Fruit fly (Drosophila melanogaster) S2 (cell line): ENCODE results near the gene U4-U6-60K.

Experiments
- CG8478 ChIP-seq: fragments of >200 bp; optimal IDR thresholded peaks from 2 replicates; lab custom pipeline; 2018
- CTCF ChIP-seq, 2 experiments: fragments of >200 bp; optimal IDR thresholded peaks; 2 replicates each; lab custom pipeline; 2018

Gene U4-U6-60K

DNA sequence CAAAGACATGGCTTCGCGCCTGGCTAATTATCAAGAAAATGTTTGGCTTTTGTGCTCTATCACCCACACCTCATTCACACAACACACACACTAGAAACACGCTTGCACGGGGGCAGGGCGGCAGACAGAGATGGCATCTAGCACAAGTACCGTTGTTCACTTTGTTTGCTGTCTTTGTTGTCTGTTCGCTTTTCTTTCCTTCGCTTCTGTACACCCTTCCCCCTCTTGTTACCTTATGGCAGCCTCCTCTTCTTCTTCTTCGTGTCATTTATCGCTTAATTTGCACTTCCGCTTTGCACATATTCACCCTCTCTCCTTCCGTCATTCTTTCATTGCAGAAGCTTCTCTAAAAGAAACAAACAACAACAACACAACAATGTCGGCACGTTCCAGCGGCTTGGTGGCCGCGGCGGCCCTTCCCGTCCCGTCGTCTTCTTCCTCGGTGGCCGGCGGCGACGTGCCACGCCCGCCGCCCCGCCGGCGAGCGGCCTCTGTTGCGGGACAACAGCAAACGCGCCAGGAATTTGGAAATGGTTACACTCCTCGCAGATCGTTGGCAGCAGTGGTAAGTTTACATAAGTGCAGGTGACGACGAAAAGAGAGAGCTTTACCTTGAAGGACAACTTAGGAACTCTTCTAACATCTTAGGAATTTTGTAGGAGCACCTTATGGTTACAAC is 16.9 kb upstream of the U4-U6-60K start:
- TF ChIP-seq CG8478: no peak
- no peak for TF ChIP-seq CTCF (optimal IDR thresholded peaks at IDR 0.05; lab: Kevin White, UChicago)

DNA sequence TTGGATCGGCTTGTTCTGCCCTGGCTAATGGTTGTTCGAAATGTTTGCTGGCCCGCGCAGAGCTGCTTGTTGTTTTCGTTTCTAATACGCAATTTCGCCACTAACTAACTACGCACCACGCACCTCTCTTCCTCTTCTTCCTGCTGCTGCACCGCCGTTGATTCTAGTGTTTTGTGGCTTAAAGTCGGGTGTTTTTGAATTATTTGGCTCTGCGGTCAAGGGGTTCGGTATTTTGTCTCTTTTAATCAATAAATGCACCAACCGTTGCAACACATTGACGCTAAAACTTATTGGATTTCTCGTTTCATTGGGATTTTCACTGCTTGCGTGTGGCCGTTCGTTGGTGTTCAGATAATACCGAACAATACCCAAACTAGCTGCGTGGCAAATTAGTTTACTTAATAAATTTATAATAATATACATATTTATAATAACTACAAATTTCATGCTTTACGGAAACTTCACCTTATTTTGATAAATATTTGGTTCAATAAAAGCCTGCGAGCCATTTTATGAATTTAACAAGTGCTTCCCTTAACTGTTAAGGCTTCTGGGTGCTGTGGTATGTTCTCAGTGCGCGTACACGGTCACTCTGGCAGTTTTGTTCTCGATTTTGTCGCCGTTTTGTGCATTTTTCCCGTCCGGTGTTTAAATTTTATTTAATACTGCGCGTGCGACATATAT is 15.9 kb upstream of the U4-U6-60K start, which contains the start of the genes Edc3 and Nedd4:
Gene Edc3 (minus strand): TSS at position 351 of the 684 bp plus-strand sequence.
Gene Nedd4 (plus strand): TSS at position 571 of the 684 bp plus-strand sequence.
- TF ChIP-seq CG8478 (no peak), CTCF (optimal IDR thresholded peaks at IDR 0.05; lab: Kevin White, UChicago) (no peak)

DNA sequence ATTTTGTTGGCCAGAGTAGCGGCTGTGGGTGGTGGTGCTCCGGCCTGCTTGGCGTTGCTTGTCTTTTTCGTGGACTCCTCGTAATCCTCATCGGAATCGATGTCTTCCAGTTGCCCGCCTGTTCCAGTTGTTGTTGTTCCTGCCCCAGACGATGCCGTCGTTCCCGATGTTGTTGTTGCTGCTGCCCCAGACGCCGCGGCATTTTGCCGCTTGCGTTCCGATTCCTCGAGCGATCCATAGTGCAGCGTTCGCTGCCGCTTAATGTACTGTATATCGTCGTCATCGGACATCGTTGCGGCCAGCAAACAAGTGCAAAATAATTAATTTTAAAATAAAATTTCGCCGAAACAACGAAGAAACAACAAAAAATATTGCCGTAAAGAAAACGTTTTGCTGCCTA is 220 bp downstream of the U4-U6-60K start:
- no peak for TF ChIP-seq CG8478

DNA sequence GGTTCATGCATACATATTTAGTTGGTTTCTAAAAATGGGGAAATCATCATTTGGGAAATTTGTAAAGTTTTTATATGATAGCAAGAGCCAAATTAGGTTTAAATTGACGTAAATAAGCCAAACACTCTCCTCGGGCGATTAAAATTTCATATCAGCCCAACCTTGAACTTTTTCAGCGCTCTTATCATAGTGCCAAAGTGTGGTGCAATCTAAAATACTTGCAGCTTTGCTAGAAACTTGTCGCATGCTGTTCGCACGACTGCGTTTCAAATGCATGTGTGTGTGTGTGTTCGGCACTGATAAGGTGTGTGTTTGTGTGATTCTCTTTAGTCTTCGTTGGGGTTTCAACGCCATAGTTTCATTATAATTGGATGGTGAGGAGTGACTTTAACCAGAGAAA is 6.9 kb downstream of the U4-U6-60K start:
- no peak for TF ChIP-seq CG8478
- TF ChIP-seq CTCF (optimal IDR thresholded peaks at IDR 0.05; lab: Kevin White, UChicago): no peak

DNA sequence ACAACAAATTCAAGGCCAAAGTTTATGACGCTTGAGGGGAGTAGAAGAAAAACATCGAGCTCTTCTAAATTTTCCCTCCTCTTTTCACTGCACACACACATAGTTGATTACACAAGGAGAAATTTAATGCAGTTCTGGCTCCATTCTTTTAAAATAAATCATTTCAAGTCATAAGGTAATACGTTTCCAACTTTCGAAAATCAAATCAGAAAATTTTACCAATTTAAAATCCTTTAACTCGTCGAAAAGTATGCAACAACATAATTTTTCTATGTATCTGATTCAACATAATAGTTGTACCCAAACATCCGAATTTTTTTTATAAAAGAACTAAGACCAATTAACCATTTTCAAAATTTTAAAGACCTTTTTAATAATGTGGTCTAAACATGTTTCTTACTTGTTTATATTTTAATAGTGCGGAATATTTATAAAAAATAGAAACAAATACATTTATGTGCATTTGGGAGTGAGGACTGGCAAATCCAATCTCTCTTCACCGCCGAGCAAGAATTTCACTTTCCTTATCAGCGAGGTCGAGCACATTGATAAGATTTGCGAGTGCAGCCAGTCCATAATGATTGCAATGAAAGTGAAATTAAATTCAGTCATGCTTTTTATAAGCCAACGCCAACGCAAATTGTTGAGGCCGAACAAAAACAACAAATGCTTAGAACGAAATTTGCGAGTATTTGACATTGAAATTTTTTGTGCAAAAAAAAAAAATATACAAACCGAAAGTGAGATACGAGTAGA is 7.5 kb downstream of the U4-U6-60K start:
- TF ChIP-seq CG8478 (no peak), CTCF (optimal IDR thresholded peaks at IDR 0.05; lab: Kevin White, UChicago) (no peak)

DNA sequence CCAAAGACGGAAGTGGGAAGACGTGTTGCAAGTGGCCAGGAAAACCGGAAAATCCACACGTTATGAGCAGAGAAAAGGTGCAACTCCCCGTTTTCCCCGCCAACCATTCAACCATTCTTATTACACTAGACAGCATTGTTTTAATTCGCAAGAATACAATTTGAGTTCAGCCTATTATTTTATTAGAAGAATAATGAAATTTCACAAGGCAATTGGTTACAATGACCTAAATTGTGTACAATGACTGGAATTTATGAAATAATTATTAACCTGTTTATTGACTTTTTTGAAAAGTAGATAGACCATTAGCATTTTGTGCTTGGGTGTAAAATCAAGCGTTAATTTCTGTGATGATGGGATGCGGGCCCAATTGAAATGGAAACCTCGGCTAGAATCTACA is 9.2 kb downstream of the U4-U6-60K start:
- TF ChIP-seq CG8478 (no peak), CTCF (optimal IDR thresholded peaks at IDR 0.05; lab: Kevin White, UChicago) (no peak)

DNA sequence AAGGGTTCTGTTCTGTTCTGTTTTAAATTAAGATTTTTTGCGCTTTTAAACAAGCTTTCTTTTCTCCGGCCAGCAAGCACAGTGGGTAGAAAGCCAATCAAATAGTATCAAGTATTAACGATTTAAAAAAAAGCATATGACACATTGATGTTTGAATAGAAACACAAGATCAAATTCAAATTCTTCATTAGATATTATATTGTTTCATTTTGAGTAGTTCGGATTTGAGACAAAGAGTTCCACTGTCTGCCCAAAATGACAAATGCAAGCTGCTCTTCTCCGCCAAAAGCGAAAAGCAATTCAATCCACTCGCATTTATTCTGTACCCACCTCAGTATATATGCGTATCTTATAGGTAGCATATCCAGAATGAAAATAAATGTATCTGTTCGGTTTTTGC is 11.5 kb downstream of the U4-U6-60K start:
- no peak for TF ChIP-seq CTCF (optimal IDR thresholded peaks at IDR 0.05; lab: Kevin White, UChicago)
- no peak for TF ChIP-seq CG8478

DNA sequence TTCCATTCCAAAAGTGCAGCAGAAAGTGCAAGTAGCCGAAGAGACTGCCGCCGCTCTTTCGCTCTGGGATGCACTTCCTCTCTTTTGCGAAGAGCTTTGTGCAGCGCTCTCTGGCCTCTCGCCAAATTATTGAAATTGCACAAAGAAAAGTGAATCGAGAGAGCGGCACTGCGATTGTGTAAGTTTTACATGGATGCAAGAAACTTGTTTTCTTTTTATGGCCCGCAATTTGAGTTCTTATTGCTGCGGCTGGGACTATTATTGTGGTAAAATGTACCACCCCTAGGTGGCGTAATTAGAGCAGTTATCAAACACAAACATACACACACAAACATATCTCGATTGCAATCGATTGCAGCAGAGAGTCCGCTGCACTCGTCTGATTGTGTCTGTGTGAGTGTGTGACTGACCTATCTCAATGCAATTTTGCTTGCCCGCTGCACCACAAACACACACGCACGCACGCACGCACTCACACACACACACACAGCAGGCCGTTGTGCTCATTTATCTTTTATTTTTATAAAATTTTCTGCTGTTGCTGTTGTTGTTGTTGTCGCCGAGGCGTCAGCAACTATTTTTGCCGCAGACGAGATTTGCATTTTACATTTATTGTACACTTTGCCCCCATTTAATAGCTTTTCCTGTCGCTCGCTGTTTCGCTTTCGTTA is 13.3 kb downstream of the U4-U6-60K start:
- TF ChIP-seq CG8478 (no peak), CTCF (optimal IDR thresholded peaks at IDR 0.05; lab: Kevin White, UChicago) (no peak)

DNA sequence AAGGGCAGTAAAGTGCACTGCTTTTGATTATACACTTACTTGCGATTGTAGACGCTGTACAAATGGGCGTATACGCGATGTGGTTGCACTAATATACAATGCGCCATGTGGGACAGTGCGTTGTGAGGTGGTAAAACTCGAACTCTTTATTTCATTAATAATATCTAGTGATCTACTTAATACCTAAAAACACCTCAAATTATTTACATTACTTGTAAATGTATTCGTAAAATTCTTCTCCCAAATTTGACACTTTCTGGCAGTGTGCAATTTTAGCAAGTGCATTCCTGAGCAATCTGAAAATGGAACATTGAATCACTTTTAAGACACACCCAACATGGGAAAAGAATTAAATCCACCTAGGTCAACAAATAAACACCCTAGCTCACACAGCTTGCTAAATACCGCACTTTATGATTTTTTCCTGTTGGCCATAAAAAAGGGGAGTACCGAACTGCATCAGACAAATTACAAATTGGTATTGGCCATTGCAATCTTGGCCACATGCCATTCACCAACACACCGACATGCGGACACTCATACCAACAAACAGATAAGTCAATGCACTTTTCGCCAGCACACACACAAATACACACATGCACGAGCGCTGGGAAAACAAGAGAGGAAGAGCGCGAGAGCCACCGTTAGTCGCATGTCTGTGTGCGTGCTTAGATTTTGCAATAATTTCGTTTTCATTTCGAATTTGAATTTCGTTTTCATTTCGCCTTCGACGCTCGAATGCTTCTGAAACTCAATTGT is 14.6 kb downstream of the U4-U6-60K start:
- TF ChIP-seq CTCF (optimal IDR thresholded peaks at IDR 0.05; lab: Kevin White, UChicago) (no peak), CG8478 (no peak)

DNA sequence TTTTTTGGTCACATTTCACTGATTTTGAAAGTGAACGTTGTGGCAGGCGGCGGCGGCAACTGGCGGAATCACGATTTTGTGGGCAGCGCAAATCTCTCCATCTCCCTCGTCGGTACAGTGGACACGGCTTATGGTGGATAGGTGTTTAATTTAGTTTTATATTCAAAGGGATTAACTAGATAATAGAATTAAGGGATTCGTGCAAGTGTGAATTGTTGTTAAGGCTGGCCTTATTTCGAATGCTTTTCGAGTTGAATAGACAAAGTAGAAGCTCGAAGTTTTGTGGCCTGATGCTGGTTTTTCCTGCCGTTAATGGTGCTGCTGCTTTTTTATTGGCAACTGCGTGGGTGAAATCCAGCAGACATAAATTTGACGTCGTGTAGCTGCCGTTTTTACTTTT is 15.7 kb downstream of the U4-U6-60K start:
- TF ChIP-seq CG8478: no peak
- no peak for TF ChIP-seq CTCF (optimal IDR thresholded peaks at IDR 0.05; lab: Kevin White, UChicago)

DNA sequence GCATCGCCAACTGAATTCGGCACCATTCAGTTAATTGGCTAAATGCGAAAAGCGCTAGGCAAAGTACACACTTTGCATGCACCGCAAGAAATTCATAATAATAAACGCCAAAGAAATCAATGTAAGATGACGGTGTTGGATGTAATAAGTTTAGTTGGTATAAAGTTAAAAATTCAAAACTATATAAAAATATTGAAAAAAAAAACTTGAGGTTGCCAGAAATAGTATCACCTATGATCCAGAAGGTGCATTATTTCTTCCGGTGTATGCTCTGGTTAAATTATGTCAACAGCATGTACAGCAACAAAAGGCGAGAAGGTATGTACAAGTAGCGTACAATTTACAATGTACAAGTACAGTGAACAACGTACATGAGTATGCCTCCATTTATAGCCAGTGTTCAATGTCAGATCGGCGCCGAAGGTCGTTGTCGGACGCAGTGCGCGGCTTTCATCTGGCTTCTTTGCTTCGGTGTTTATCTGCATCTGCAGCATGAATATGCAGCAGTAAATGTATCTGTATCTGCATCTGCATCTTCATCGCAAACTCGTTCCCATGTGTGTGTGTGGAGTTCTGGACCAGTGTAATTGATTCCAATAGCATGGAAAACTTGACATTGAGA is 16.7 kb downstream of the U4-U6-60K start:
- TF ChIP-seq CG8478: no peak
- no peak for TF ChIP-seq CTCF (optimal IDR thresholded peaks at IDR 0.05; lab: Kevin White, UChicago)

DNA sequence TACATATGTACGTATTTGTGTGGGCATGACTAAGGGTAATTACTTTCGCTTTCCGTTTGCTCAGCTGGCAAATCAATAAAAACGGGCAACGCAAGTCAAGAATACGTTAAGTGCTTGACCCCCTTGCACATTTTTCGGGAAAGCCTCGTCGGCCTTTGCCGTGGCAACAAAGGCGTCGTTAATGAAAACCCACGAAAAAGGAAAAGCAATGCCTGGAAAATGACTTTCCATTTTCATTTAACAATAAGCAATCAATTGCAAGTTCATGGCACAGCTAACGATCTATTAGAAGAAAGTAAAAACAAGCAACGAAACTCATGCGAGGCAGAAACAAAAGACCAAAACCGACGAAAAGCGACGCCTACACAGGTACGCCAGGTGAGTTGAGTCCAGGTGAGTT is 17.7 kb downstream of the U4-U6-60K start:
- no peak for TF ChIP-seq CTCF (optimal IDR thresholded peaks at IDR 0.05; lab: Kevin White, UChicago)
- no peak for TF ChIP-seq CG8478

DNA sequence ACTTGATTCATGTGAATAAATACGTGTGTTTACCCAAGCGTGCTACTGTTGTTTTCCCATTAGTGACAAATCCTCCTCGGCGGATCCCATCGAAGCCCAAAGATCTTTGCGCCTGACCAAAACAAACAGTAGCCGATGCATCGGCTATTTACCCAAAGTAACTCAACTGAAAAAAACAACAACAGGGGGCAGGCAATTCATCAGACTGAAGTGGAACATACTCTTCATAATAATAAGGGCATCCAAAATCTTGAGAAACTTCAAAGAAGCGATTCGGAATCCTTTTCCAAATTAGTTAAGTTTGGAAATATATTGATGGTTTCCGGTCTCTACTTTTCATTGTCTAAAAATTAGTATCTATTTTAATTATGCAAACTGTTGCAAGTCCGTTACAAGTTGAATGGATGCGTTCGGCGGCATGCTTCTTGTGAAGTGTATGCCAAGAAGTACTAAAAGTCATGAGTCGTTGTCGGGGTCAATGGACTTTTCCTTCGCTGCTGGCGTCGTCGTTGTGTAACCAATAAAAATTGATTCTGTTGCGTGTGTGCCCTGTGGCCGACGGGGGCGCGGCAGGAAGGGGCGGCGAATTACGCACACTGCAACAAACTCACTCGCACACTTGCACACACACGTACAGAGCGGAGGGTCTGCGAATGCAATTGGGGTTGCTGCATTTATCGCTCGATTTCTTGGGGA is 18.3 kb downstream of the U4-U6-60K start:
- no peak for TF ChIP-seq CG8478
- no peak for TF ChIP-seq CTCF (optimal IDR thresholded peaks at IDR 0.05; lab: Kevin White, UChicago)

DNA sequence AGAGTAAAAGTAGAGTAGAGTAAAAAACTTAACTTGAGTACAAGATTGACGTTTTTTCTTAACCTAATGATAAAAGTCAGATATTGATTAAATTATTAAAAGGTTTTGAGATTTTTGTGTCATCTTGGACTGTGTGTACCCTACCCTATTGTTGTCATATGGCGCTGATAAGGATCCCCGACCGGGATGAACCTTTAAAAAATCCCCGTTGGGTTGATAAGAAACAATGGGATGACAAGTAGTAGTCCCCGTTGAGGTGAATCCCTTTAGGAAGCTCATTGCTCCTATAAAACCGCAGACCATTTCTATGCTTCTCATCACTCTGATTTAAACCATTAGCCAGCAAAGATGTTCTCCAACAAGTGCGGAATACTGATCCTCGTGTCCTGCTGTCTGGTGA is 19.2 kb downstream of the U4-U6-60K start, which contains the start of gene edin:
Gene edin (plus strand): TSS at position 340 of the 400 bp plus-strand sequence.
- TF ChIP-seq CG8478 (no peak), CTCF (optimal IDR thresholded peaks at IDR 0.05; lab: Kevin White, UChicago) (no peak)
